Worm (Caenorhabditis elegans) whole organism, L4 larva: Measurements from ENCODE around the gene F53F1.6.

Experiments
- Y48G9A.11 ChIP-seq: fragments of 200-800 bp; sonication (Bioruptor generic); IDR thresholded peaks from 2 replicates; pipeline ENCODE4 v1.3.6; 2022; ENCODE audit warnings: missing genetic modification reagents, missing genetic modification characterization, missing compliant biosample characterization
- Y75B8A.6 ChIP-seq: fragments of 200-800 bp; sonication (Bioruptor generic); IDR thresholded peaks from 2 replicates; pipeline ENCODE4 v1.3.6; 2022; ENCODE audit warnings: missing genetic modification reagents, missing genetic modification characterization, missing compliant biosample characterization
- ama-1 ChIP-seq: fragments of 150-350 bp; optimal IDR thresholded peaks from 2 replicates; lab custom pipeline; 2014; ENCODE audit warnings: inconsistent platforms, mixed read lengths
- arid-1 ChIP-seq: fragments of 200-800 bp; sonication (Bioruptor generic); conservative IDR thresholded peaks from 2 replicates; pipeline ENCODE4 v1.3.6; 2022; ENCODE audit warnings: missing genetic modification reagents, missing genetic modification characterization, missing compliant biosample characterization
- ceh-82 ChIP-seq: sonication (generic microtip); optimal IDR thresholded peaks from 2 replicates; lab custom pipeline; 2017; ENCODE audit warnings: missing biosample characterization, missing genetic modification characterization
- duxl-1 ChIP-seq: sonication (generic microtip); optimal IDR thresholded peaks from 2 replicates; lab custom pipeline; 2016; ENCODE audit warnings: mild to moderate bottlenecking, missing genetic modification characterization, moderate library complexity, missing compliant biosample characterization; ENCODE audit not compliant: poor library complexity
- dve-1 ChIP-seq: sonication (generic microtip); optimal IDR thresholded peaks from 2 replicates; lab custom pipeline; 2017; ENCODE audit warnings: antibody characterized with exemption, mild to moderate bottlenecking, missing genetic modification characterization, missing compliant biosample characterization; ENCODE audit not compliant: insufficient read depth
- nhr-102 ChIP-seq: sonication (generic microtip); optimal IDR thresholded peaks from 2 replicates; lab custom pipeline; 2016; ENCODE audit warnings: mild to moderate bottlenecking, missing genetic modification characterization, moderate library complexity, missing compliant biosample characterization
- nhr-11 ChIP-seq: fragments of 150-350 bp; optimal IDR thresholded peaks from 2 replicates; lab custom pipeline; 2014; ENCODE audit warnings: missing biosample characterization, missing genetic modification characterization
- nhr-25 ChIP-seq: sonication (generic microtip); optimal IDR thresholded peaks from 2 replicates; lab custom pipeline; 2017; ENCODE audit warnings: missing genetic modification characterization, mild to moderate bottlenecking, missing compliant biosample characterization, antibody characterized with exemption, moderate library complexity, borderline replicate concordance; ENCODE audit not compliant: insufficient read depth
- nhr-77 ChIP-seq: fragments of 150-350 bp; optimal IDR thresholded peaks from 2 replicates; lab custom pipeline; 2014; ENCODE audit warnings: missing biosample characterization, missing genetic modification characterization
- skn-1 ChIP-seq: fragments of 150-350 bp; optimal IDR thresholded peaks from 2 replicates; lab custom pipeline; 2014; ENCODE audit warnings: missing biosample characterization, missing genetic modification characterization
- spr-1 ChIP-seq: sonication (generic microtip); optimal IDR thresholded peaks from 2 replicates; lab custom pipeline; 2016; ENCODE audit warnings: mild to moderate bottlenecking, missing genetic modification characterization, missing compliant biosample characterization
- zag-1 ChIP-seq: fragments of 150-350 bp; optimal IDR thresholded peaks from 2 replicates; lab custom pipeline; 2014; ENCODE audit warnings: missing biosample characterization, missing genetic modification characterization

ce11 chrV:13459323-13459722 is 41.9 kb upstream of the F53F1.6 start, which contains the start of gene bath-39:
- peak; percentile 8 for TF ChIP-seq dve-1
- TF ChIP-seq arid-1, result no peak
- TF ChIP-seq skn-1 (tag; lab: Kevin White, UChicago), result no peak
- TF ChIP-seq spr-1 (tag; lab: Kevin White, UChicago), result no peak
- TF ChIP-seq nhr-102 (tag; lab: Kevin White, UChicago), result no peak
- TF ChIP-seq Y48G9A.11 (GFP tag; lab: Robert Waterston, UW), result no peak
- no peak for TF ChIP-seq ama-1 (lab: Kevin White, UChicago)
- TF ChIP-seq nhr-25 (tag; lab: Kevin White, UChicago), result no peak
- TF ChIP-seq duxl-1 (tag; lab: Kevin White, UChicago), result no peak
- TF ChIP-seq nhr-11, result no peak
- TF ChIP-seq nhr-77 (tag; lab: Kevin White, UChicago), result no peak
- no peak for TF ChIP-seq ceh-82 (tag; lab: Kevin White, UChicago)
- no peak for TF ChIP-seq zag-1 (tag; lab: Kevin White, UChicago)
- no peak for TF ChIP-seq Y75B8A.6 (GFP tag; lab: Robert Waterston, UW)
